Fruit fly (Drosophila melanogaster) whole organism, embryonic: ENCODE measurements around the gene CG43245.

Experiments
- ATbp ChIP-seq: fragments of 200-800 bp; sonication (Bioruptor generic); optimal IDR thresholded peaks from 2 replicates; lab custom pipeline; 2017; ENCODE audit warnings: missing biosample characterization, mild to moderate bottlenecking, missing genetic modification characterization, missing genetic modification reagents
- Bdp1 ChIP-seq: fragments of 200-800 bp; sonication (Bioruptor generic); optimal IDR thresholded peaks from 3 replicates; lab custom pipeline; 2016; ENCODE audit warnings: missing biosample characterization, missing genetic modification characterization
- CG10543 ChIP-seq: fragments of 200-800 bp; sonication (Bioruptor generic); optimal IDR thresholded peaks from 3 replicates; lab custom pipeline; 2017; ENCODE audit warnings: missing biosample characterization, mild to moderate bottlenecking, missing genetic modification characterization, moderate library complexity
- CG11696 ChIP-seq: fragments of 200-800 bp; sonication (Bioruptor generic); IDR thresholded peaks from 2 replicates; pipeline ENCODE4 v1.3.6; 2022; ENCODE audit warnings: missing biosample characterization, missing genetic modification characterization
- CG15696 ChIP-seq: fragments of 200-800 bp; sonication (Bioruptor generic); optimal IDR thresholded peaks from 2 replicates; lab custom pipeline; 2019; ENCODE audit warnings: missing biosample characterization, mild to moderate bottlenecking, missing genetic modification characterization, moderate library complexity
- CG17385 ChIP-seq: fragments of 200-800 bp; sonication (Bioruptor generic); optimal IDR thresholded peaks from 3 replicates; lab custom pipeline; 2018; ENCODE audit warnings: missing biosample characterization, mild to moderate bottlenecking, missing genetic modification characterization
- CG32767 ChIP-seq: fragments of 200-800 bp; sonication (Bioruptor generic); IDR thresholded peaks from 2 replicates; pipeline ENCODE4 v1.3.6; 2022; ENCODE audit warnings: missing biosample characterization, missing genetic modification characterization
- CG3847 ChIP-seq: fragments of 200-800 bp; sonication (Bioruptor generic); IDR thresholded peaks from 2 replicates; pipeline ENCODE4 v1.3.6; 2022; ENCODE audit warnings: missing biosample characterization, missing genetic modification characterization
- CG7786 ChIP-seq: fragments of 200-800 bp; sonication (Bioruptor generic); optimal IDR thresholded peaks from 2 replicates; lab custom pipeline; 2016; ENCODE audit warnings: missing biosample characterization, missing genetic modification characterization
- CG8359 ChIP-seq: fragments of 200-800 bp; sonication (Bioruptor generic); optimal IDR thresholded peaks from 2 replicates; lab custom pipeline; 2017; ENCODE audit warnings: missing biosample characterization, mild to moderate bottlenecking, missing genetic modification characterization, borderline replicate concordance
- Chrac-16 ChIP-seq: fragments of 200-800 bp; sonication (Bioruptor generic); optimal IDR thresholded peaks from 3 replicates; lab custom pipeline; 2016; ENCODE audit warnings: missing biosample characterization, missing genetic modification characterization
- Dip3 ChIP-seq: fragments of 200-800 bp; sonication (Bioruptor generic); optimal IDR thresholded peaks from 3 replicates; lab custom pipeline; 2016; ENCODE audit warnings: missing biosample characterization, missing genetic modification characterization
- Dp ChIP-seq: fragments of 200-800 bp; sonication (Bioruptor generic); optimal IDR thresholded peaks from 2 replicates; lab custom pipeline; 2018; ENCODE audit warnings: missing biosample characterization, mild to moderate bottlenecking, missing genetic modification characterization, moderate library complexity
- E2f2 ChIP-seq: fragments of 200-800 bp; sonication (Bioruptor generic); IDR thresholded peaks from 2 replicates; pipeline ENCODE4 v1.3.6; 2022; ENCODE audit warnings: missing biosample characterization, missing genetic modification characterization
- Ets97D ChIP-seq: fragments of 200-800 bp; sonication (Bioruptor generic); optimal IDR thresholded peaks from 3 replicates; lab custom pipeline; 2016; ENCODE audit warnings: missing biosample characterization, missing genetic modification characterization
- HLH3B ChIP-seq: fragments of 200-800 bp; sonication (Bioruptor generic); IDR thresholded peaks from 2 replicates; pipeline ENCODE4 v1.3.6; 2022; ENCODE audit warnings: missing biosample characterization, missing genetic modification characterization
- HmgD ChIP-seq: fragments of 200-800 bp; sonication (Bioruptor generic); optimal IDR thresholded peaks from 3 replicates; lab custom pipeline; 2016; ENCODE audit warnings: missing biosample characterization, missing genetic modification characterization
- Hsf ChIP-seq: fragments of 200-800 bp; sonication (Bioruptor generic); optimal IDR thresholded peaks from 3 replicates; lab custom pipeline; 2016; ENCODE audit warnings: missing biosample characterization, missing genetic modification characterization
- Kr ChIP-seq: fragments of 200-800 bp; sonication (Bioruptor generic); optimal IDR thresholded peaks from 2 replicates; lab custom pipeline; 2017; ENCODE audit warnings: missing biosample characterization, mild to moderate bottlenecking, missing genetic modification characterization
- MBD-R2 ChIP-seq: fragments of 200-800 bp; sonication (Bioruptor generic); IDR thresholded peaks from 2 replicates; pipeline ENCODE4 v1.3.6; 2022; ENCODE audit warnings: missing biosample characterization, missing genetic modification characterization
- Opbp ChIP-seq: fragments of 200-800 bp; sonication (Bioruptor generic); IDR thresholded peaks from 3 replicates; pipeline ENCODE4 v1.3.6; 2022; ENCODE audit warnings: missing biosample characterization, missing genetic modification characterization; ENCODE audit not compliant: partially characterized antibody
- Vsx1 ChIP-seq: fragments of 200-800 bp; sonication (Bioruptor generic); optimal IDR thresholded peaks from 2 replicates; lab custom pipeline; 2017; ENCODE audit warnings: missing biosample characterization, mild to moderate bottlenecking, missing genetic modification characterization, missing genetic modification reagents
- ab ChIP-seq: fragments of 200-800 bp; sonication (Bioruptor generic); optimal IDR thresholded peaks from 2 replicates; lab custom pipeline; 2016; ENCODE audit warnings: missing biosample characterization, missing genetic modification characterization
- ac ChIP-seq: fragments of 200-800 bp; sonication (Bioruptor generic); optimal IDR thresholded peaks from 3 replicates; lab custom pipeline; 2017; ENCODE audit warnings: missing biosample characterization, mild to moderate bottlenecking, missing genetic modification characterization
- amos ChIP-seq: fragments of 200-800 bp; sonication (Bioruptor generic); IDR thresholded peaks from 2 replicates; pipeline ENCODE4 v1.3.6; 2022; ENCODE audit warnings: missing biosample characterization, missing genetic modification characterization; ENCODE audit not compliant: partially characterized antibody
- br ChIP-seq: fragments of >200 bp; optimal IDR thresholded peaks from 2 replicates; lab custom pipeline; 2017
- bsh ChIP-seq, 2 experiments: fragments of 200-800 bp; sonication (Bioruptor generic); optimal IDR thresholded peaks; 2 replicates each; lab custom pipeline; 2017 to 2018; ENCODE audit warnings: mild to moderate bottlenecking in 2 of 2, missing biosample characterization in 2 of 2, missing genetic modification characterization in 2 of 2, moderate library complexity in 1 of 2
- cad ChIP-seq: fragments of >200 bp; optimal IDR thresholded peaks from 2 replicates; lab custom pipeline; 2017; ENCODE audit warnings: missing biosample characterization, missing genetic modification characterization
- cato ChIP-seq: fragments of 200-800 bp; sonication (Bioruptor generic); optimal IDR thresholded peaks from 2 replicates; lab custom pipeline; 2016; ENCODE audit warnings: missing biosample characterization, missing genetic modification characterization, borderline replicate concordance
- caup ChIP-seq: fragments of 200-800 bp; sonication (Bioruptor generic); optimal IDR thresholded peaks from 3 replicates; lab custom pipeline; 2017; ENCODE audit warnings: missing biosample characterization, mild to moderate bottlenecking, missing genetic modification characterization, moderate library complexity; ENCODE audit not compliant: severe bottlenecking
- corto ChIP-seq: fragments of 200-800 bp; sonication (Bioruptor generic); optimal IDR thresholded peaks from 2 replicates; lab custom pipeline; 2016; ENCODE audit warnings: missing biosample characterization, mild to moderate bottlenecking, missing genetic modification characterization, moderate library complexity
- fd64A ChIP-seq: fragments of 200-800 bp; sonication (Bioruptor generic); optimal IDR thresholded peaks from 3 replicates; lab custom pipeline; 2018; ENCODE audit warnings: missing biosample characterization, mild to moderate bottlenecking, missing genetic modification characterization
- fru ChIP-seq: fragments of >200 bp; optimal IDR thresholded peaks from 2 replicates; lab custom pipeline; 2017
- gcm ChIP-seq: fragments of 200-800 bp; sonication (Bioruptor generic); optimal IDR thresholded peaks from 2 replicates; lab custom pipeline; 2019; ENCODE audit warnings: missing biosample characterization, mild to moderate bottlenecking, missing genetic modification characterization, moderate library complexity
- h ChIP-seq: fragments of >200 bp; optimal IDR thresholded peaks from 2 replicates; lab custom pipeline; 2017
- lbe ChIP-seq: fragments of 200-800 bp; sonication (Bioruptor generic); optimal IDR thresholded peaks from 2 replicates; lab custom pipeline; 2016; ENCODE audit warnings: missing biosample characterization, mild to moderate bottlenecking, missing genetic modification characterization
- lilli ChIP-seq: fragments of 200-800 bp; sonication (Bioruptor generic); optimal IDR thresholded peaks from 3 replicates; lab custom pipeline; 2016; ENCODE audit warnings: missing biosample characterization, missing genetic modification characterization
- nmo ChIP-seq: fragments of 200-800 bp; sonication (Bioruptor generic); optimal IDR thresholded peaks from 2 replicates; lab custom pipeline; 2018; ENCODE audit warnings: missing biosample characterization, mild to moderate bottlenecking, missing genetic modification characterization, moderate library complexity
- pan ChIP-seq, 4 experiments: fragments of >200 bp in 3 of 4; fragments of 200-800 bp in 1 of 4; sonication (Bioruptor generic) in 1 of 4; optimal IDR thresholded peaks in 3 of 4; IDR thresholded peaks in 1 of 4; 2 replicates each; pipeline versions ENCODE4 v1.3.6 to Lab custom; 2017 to 2022; ENCODE audit warnings: missing biosample characterization in 2 of 4, missing genetic modification characterization in 2 of 4, mixed read lengths in 1 of 4
- rib ChIP-seq: fragments of 200-800 bp; sonication (Bioruptor generic); IDR thresholded peaks from 2 replicates; pipeline ENCODE4 v1.3.6; 2022; ENCODE audit warnings: missing biosample characterization, missing genetic modification characterization
- scrt ChIP-seq: fragments of 200-800 bp; sonication (Bioruptor generic); optimal IDR thresholded peaks from 2 replicates; lab custom pipeline; 2018; ENCODE audit warnings: missing biosample characterization, mild to moderate bottlenecking, missing genetic modification characterization, moderate library complexity
- sd ChIP-seq: fragments of 200-800 bp; sonication (Bioruptor generic); optimal IDR thresholded peaks from 3 replicates; lab custom pipeline; 2018; ENCODE audit warnings: missing biosample characterization, mild to moderate bottlenecking, missing genetic modification characterization, moderate library complexity
- sima ChIP-seq: fragments of 200-800 bp; sonication (Bioruptor generic); optimal IDR thresholded peaks from 2 replicates; lab custom pipeline; 2016; ENCODE audit warnings: missing biosample characterization, missing genetic modification characterization
- sisA ChIP-seq: fragments of 200-800 bp; sonication (Bioruptor generic); IDR thresholded peaks from 2 replicates; pipeline ENCODE4 v1.3.6; 2022; ENCODE audit warnings: missing biosample characterization, missing genetic modification characterization
- ssp ChIP-seq: fragments of 200-800 bp; sonication (Bioruptor generic); IDR thresholded peaks from 2 replicates; pipeline ENCODE4 v1.3.6; 2022; ENCODE audit warnings: missing biosample characterization, missing genetic modification characterization
- sug ChIP-seq: fragments of 200-800 bp; optimal IDR thresholded peaks from 2 replicates; lab custom pipeline; 2019; ENCODE audit warnings: missing biosample characterization, mild to moderate bottlenecking, missing genetic modification characterization, moderate library complexity
- tap ChIP-seq: fragments of 200-800 bp; optimal IDR thresholded peaks from 3 replicates; lab custom pipeline; 2019; ENCODE audit warnings: missing biosample characterization, mild to moderate bottlenecking, missing genetic modification characterization, moderate library complexity
- ttk ChIP-seq: fragments of 200-800 bp; sonication (Bioruptor generic); IDR thresholded peaks from 2 replicates; pipeline ENCODE4 v2.1.2; 2022; ENCODE audit warnings: missing biosample characterization, missing genetic modification characterization
- usp ChIP-seq: fragments of >200 bp; optimal IDR thresholded peaks from 2 replicates; lab custom pipeline; 2017; ENCODE audit warnings: missing biosample characterization, missing genetic modification characterization

The CG43245 gene

DNA sequence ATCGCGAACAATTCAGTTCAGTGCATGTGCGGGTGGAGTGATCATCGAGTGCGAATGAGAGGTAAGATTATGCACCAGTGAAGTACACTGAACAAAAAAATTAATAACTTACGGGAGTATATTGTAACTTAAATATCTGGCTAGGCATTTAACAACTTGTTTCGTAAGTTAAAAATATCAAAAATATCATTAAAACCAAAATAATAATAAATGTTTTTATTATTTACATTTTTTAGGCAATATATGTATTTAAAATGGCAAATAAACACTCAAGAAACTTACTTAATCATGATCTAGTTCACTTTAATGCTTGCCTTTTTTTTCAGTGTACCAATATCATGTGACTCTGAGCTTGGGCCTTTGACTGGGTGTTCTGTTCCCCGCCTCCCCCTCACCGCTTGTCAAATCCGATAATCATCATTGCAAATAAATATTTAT is 12.9 kb downstream of the CG43245 start (continued):
- TF ChIP-seq ab (GFP tag; lab: Kevin White, UChicago) (no peak), CG8359 (GFP tag; lab: Kevin White, UChicago) (peak; percentile 4), fd64A (GFP tag; lab: Kevin White, UChicago) (no peak), Vsx1 (no peak), ssp (GFP tag; lab: Robert Waterston, UW) (0 out of 2 replicates have a peak, but pooled peaks have one; percentile 6), ttk (GFP tag; lab: Robert Waterston, UW) (peak; percentile 25; the same call in 1 of the 2 replicates), Ets97D (GFP tag; lab: Kevin White, UChicago) (no peak)

DNA sequence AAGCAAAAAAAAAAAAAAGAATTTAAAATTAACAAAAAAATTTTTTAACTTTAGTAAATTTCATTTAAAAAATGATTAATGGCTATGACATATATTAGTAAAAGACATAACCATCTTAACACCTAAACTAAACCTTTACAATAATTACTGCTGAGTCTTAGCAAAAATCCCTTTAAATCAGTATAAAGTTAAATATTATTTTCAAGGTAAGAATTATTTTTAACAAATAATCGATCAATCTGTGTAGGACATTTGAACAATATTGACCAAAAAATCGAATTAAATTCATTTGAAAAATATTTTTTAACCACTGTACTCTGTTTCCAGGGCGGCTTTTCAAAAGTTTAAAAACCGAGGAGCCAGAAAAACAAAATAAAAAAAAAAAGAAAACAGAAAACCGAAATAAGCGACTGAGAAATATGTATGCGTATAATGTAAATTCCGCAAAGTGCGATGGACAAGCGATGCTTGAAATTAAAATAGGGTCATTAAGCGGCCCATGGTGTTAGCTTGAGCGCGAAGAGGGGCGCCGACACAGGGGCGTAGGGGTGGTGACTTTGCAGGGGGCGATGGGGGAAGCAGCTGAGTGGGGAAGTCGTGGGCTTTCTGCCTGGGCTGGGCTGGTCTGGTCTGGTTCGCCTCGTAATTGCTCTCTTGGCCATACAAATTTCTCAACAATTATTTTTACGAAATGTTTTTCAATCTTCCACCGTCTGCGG is 14.4 kb downstream of the CG43245 start:
- TF ChIP-seq E2f2 (GFP tag; lab: Robert Waterston, UW) = no peak
- TF ChIP-seq CG7786 (GFP tag; lab: Kevin White, UChicago) = no peak
- TF ChIP-seq sd (tag; lab: Kevin White, UChicago) = peak; percentile 55
- no peak for TF ChIP-seq pan (optimal IDR thresholded peaks at IDR 0.05; lab: Kevin White, UChicago)
- TF ChIP-seq pan (GFP tag; optimal IDR thresholded peaks at IDR 0.05 in 1 of 2, IDR thresholded peaks at IDR 0.05 in 1 of 2) = peak in 1 of 2 experiments; percentile 19
- no peak for TF ChIP-seq sug (tag; lab: Kevin White, UChicago)
- TF ChIP-seq HLH3B (GFP tag; lab: Robert Waterston, UW) = no peak
- no peak for TF ChIP-seq ATbp
- TF ChIP-seq lilli (GFP tag; lab: Kevin White, UChicago) = no peak
- no peak for TF ChIP-seq scrt (GFP tag; lab: Kevin White, UChicago)
- TF ChIP-seq Dp (GFP tag; lab: Kevin White, UChicago) = no peak
- no peak for TF ChIP-seq h (lab: Kevin White, UChicago)
- peak; percentile 27 for TF ChIP-seq CG17385 (GFP tag; lab: Kevin White, UChicago)
- no peak for TF ChIP-seq Dip3 (GFP tag; lab: Kevin White, UChicago)
- no peak for TF ChIP-seq CG10543
- no peak for TF ChIP-seq usp (GFP tag; lab: Kevin White, UChicago)
- no peak for TF ChIP-seq bsh (GFP tag; optimal IDR thresholded peaks at IDR 0.05; lab: Kevin White, UChicago)
- TF ChIP-seq lbe (GFP tag; lab: Kevin White, UChicago) = no peak
- TF ChIP-seq tap (tag; lab: Kevin White, UChicago) = peak; percentile 10
- no peak for TF ChIP-seq CG3847
- TF ChIP-seq CG15696 (tag; lab: Kevin White, UChicago) = no peak
- no peak for TF ChIP-seq CG32767 (GFP tag; lab: Robert Waterston, UW)
- peak; percentile 13 for TF ChIP-seq corto (GFP tag; lab: Kevin White, UChicago)
- no peak for TF ChIP-seq gcm (GFP tag; lab: Kevin White, UChicago)
- TF ChIP-seq HmgD = no peak
- no peak for TF ChIP-seq cad
- TF ChIP-seq cato (GFP tag; lab: Kevin White, UChicago) = no peak
- no peak for TF ChIP-seq MBD-R2 (GFP tag; lab: Robert Waterston, UW)
- no peak for TF ChIP-seq caup (GFP tag; lab: Kevin White, UChicago)
- TF ChIP-seq sima = no peak
- 0 out of 2 replicates have a peak, but pooled peaks have one; percentile 14 for TF ChIP-seq rib
- peak; percentile 70 for TF ChIP-seq nmo (GFP tag; lab: Kevin White, UChicago)
- TF ChIP-seq Bdp1 (GFP tag; lab: Kevin White, UChicago) = no peak
- TF ChIP-seq ac (GFP tag; lab: Kevin White, UChicago) = no peak
- TF ChIP-seq Hsf = no peak
- no peak for TF ChIP-seq sisA (GFP tag; lab: Robert Waterston, UW)
- no peak for TF ChIP-seq CG11696 (GFP tag; lab: Robert Waterston, UW)
- no peak for TF ChIP-seq Opbp
- no peak for TF ChIP-seq amos (GFP tag; lab: Robert Waterston, UW)
- no peak for TF ChIP-seq Kr (GFP tag; lab: Kevin White, UChicago)
- TF ChIP-seq Chrac-16 (GFP tag; lab: Kevin White, UChicago) = no peak
- TF ChIP-seq fru = no peak
- TF ChIP-seq br (lab: Kevin White, UChicago) = no peak
